Worm (Caenorhabditis elegans): Measurements from ENCODE around the gene T24E12.11.

Gene T24E12.11

ce11 chrII:3741584-3741983 is 37.8 kb downstream of the T24E12.11 start, which contains the start of gene F12E12.1:
TSS of gene F12E12.1 (plus strand) at chrII:3741884.
- no peak for TF ChIP-seq nfya-1 (tag; optimal IDR thresholded peaks at IDR 0.05; ENCODE audit: insufficient read depth)
- TF ChIP-seq ZK546.5 (tag; optimal IDR thresholded peaks at IDR 0.05) = no peak
- TF ChIP-seq pqm-1 (tag; optimal IDR thresholded peaks at IDR 0.05) = no peak
- no peak for TF ChIP-seq fos-1 (tag; optimal IDR thresholded peaks at IDR 0.05)
- no peak for TF ChIP-seq tbx-2 (tag; optimal IDR thresholded peaks at IDR 0.05)
- no peak for TF ChIP-seq elt-3 (tag; optimal IDR thresholded peaks at IDR 0.05)
- TF ChIP-seq lin-39 (tag; optimal IDR thresholded peaks at IDR 0.05) = no peak
- no peak for TF ChIP-seq nhr-237 (tag; optimal IDR thresholded peaks at IDR 0.05)
- TF ChIP-seq lin-15B (tag; optimal IDR thresholded peaks at IDR 0.05) = no peak
- TF ChIP-seq nhr-23 (tag; optimal IDR thresholded peaks at IDR 0.05) = no peak
- no peak for TF ChIP-seq eor-1 (tag; optimal IDR thresholded peaks at IDR 0.05)
- TF ChIP-seq mml-1 (tag; optimal IDR thresholded peaks at IDR 0.05) = no peak
- no peak for TF ChIP-seq fkh-10 (GFP tag; optimal IDR thresholded peaks at IDR 0.05)
- no peak for TF ChIP-seq aly-2 (tag; optimal IDR thresholded peaks at IDR 0.05)
- TF ChIP-seq skn-1 (tag; optimal IDR thresholded peaks at IDR 0.05) = no peak
- TF ChIP-seq jun-1 (tag; optimal IDR thresholded peaks at IDR 0.05) = no peak
- TF ChIP-seq ama-1 (optimal IDR thresholded peaks at IDR 0.05) = no peak
- TF ChIP-seq ztf-4 (tag; optimal IDR thresholded peaks at IDR 0.05) = no peak
- TF ChIP-seq nhr-25 (tag; optimal IDR thresholded peaks at IDR 0.05) = no peak
- no peak for TF ChIP-seq snpc-4 (tag; optimal IDR thresholded peaks at IDR 0.05)

DNA sequence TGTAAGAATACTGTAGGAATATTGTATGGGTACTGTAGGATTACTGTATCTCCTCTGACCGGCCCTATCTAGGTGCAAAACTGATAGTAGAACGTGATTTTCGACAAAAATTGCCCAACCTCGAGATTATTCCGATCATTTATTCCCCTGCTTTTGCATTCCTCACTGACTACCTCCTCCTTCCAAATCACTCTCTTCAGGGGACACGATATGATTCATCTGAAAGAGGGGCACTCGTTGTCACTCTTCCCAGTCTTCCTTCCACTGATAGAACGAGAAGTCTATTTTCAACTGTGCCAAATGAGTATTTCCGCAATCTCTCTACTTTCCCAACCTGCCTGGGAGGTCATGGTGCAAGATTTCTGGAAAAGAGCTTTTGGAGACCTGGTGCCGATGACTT is 39.7 kb downstream of the T24E12.11 start, which contains the start of gene F12E12.2:
Gene F12E12.2, plus strand, starts transcription at position 301 of the 400 bp plus-strand sequence.
- no peak for TF ChIP-seq tbx-2 (tag; optimal IDR thresholded peaks at IDR 0.05)
- TF ChIP-seq lin-15B (tag; optimal IDR thresholded peaks at IDR 0.05) = no peak
- no peak for TF ChIP-seq nhr-12 (tag; optimal IDR thresholded peaks at IDR 0.05)
- TF ChIP-seq ceh-28 (tag; optimal IDR thresholded peaks at IDR 0.05) = no peak
- TF ChIP-seq ZK546.5 (tag; optimal IDR thresholded peaks at IDR 0.05) = no peak
- no peak for TF ChIP-seq R02D3.7 (tag; optimal IDR thresholded peaks at IDR 0.05)
- TF ChIP-seq unc-39 (tag; optimal IDR thresholded peaks at IDR 0.05) = no peak
- no peak for TF ChIP-seq nhr-28 (tag; optimal IDR thresholded peaks at IDR 0.05)
- no peak for TF ChIP-seq sea-2 (GFP tag; optimal IDR thresholded peaks at IDR 0.05)
- no peak for TF ChIP-seq nhr-43 (tag; optimal IDR thresholded peaks at IDR 0.05; ENCODE audit: poor library complexity, severe bottlenecking)

DNA sequence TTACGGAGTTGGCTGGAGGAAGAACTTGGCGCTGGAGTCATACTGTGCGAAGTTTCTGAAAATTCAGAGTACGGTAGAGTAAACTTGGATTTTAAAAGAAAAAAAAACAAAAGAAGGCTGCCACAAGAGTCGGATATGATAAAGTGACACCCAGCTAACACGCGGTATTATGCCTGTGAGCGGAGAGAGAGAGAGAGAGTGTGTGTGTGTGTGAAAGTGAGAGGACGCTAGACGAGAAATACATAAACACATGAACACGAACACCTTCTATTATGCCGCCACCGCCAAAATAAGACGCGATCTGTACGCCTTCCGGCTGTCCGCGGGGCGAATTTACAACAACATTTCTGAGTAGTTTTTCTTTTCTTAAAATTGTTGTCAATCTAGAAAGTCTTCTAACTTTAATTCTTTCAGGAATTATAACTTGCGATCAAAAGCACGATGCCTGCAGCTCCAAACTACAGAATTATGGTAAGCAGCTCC is 42.4 kb downstream of the T24E12.11 start, which contains the start of gene F12E12.6:
Gene F12E12.6, minus strand, starts transcription at position 51 of the 483 bp plus-strand sequence.
- TF ChIP-seq nhr-43 (tag; optimal IDR thresholded peaks at IDR 0.05; ENCODE audit: poor library complexity, severe bottlenecking) (no peak), lin-15B (tag; optimal IDR thresholded peaks at IDR 0.05) (no peak), fos-1 (tag; optimal IDR thresholded peaks at IDR 0.05) (no peak), ceh-28 (tag; optimal IDR thresholded peaks at IDR 0.05) (no peak), lin-39 (tag; optimal IDR thresholded peaks at IDR 0.05) (no peak), elt-2 (tag; optimal IDR thresholded peaks at IDR 0.05) (no peak), fkh-10 (GFP tag; optimal IDR thresholded peaks at IDR 0.05) (no peak), elt-3 (tag; optimal IDR thresholded peaks at IDR 0.05) (no peak), eor-1 (tag; optimal IDR thresholded peaks at IDR 0.05) (no peak), mdl-1 (tag; optimal IDR thresholded peaks at IDR 0.05) (no peak), unc-62 (GFP tag; optimal IDR thresholded peaks at IDR 0.05) (no peak), ceh-9 (tag; optimal IDR thresholded peaks at IDR 0.05) (no peak), fkh-2 (tag; optimal IDR thresholded peaks at IDR 0.05) (no peak), egl-27 (tag; optimal IDR thresholded peaks at IDR 0.05) (no peak)

DNA sequence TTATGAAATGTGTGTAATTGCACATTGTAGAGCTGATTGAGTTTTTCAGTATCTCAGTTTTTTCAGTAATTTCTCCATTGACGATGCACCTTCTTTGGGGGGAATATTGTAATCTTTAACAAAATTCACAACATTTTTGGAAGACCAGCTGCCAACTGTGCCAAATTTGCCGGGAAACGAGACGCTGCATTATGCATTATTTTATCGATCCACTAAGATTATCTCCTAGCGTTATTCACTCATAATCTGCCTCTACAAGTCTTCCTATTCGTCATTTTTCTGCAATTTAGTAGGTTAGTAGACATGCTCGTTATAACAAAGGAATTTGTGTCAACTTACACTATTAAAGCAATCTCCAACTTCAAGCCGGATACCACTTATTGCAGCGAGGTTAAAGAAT is 47.6 kb downstream of the T24E12.11 start, which contains the start of the genes sdz-12 and bath-31:
Gene sdz-12, minus strand, starts transcription at position 101 of the 400 bp plus-strand sequence.
Gene bath-31, plus strand, starts transcription at position 251 of the 400 bp plus-strand sequence.
- TF ChIP-seq elt-3 (tag; optimal IDR thresholded peaks at IDR 0.05) (no peak), nhr-11 (tag; optimal IDR thresholded peaks at IDR 0.05) (no peak), sea-2 (GFP tag; optimal IDR thresholded peaks at IDR 0.05) (no peak), mml-1 (tag; optimal IDR thresholded peaks at IDR 0.05) (no peak), nhr-237 (tag; optimal IDR thresholded peaks at IDR 0.05) (no peak), eor-1 (tag; optimal IDR thresholded peaks at IDR 0.05) (no peak), fkh-10 (GFP tag; optimal IDR thresholded peaks at IDR 0.05) (no peak), elt-2 (tag; optimal IDR thresholded peaks at IDR 0.05) (no peak), ZK546.5 (tag; optimal IDR thresholded peaks at IDR 0.05) (no peak), nhr-28 (tag; optimal IDR thresholded peaks at IDR 0.05) (no peak), zag-1 (tag; optimal IDR thresholded peaks at IDR 0.05) (no peak), nhr-43 (tag; optimal IDR thresholded peaks at IDR 0.05; ENCODE audit: poor library complexity, severe bottlenecking) (no peak), egl-27 (tag; optimal IDR thresholded peaks at IDR 0.05) (no peak)

All from whole organism, L3 larva.